Worm (Caenorhabditis elegans): ENCODE data around the gene phdh-1.
"Not testable (repeated sequence)": the region's sequence is repeated elsewhere in the genome, so short reads cannot be mapped to it uniquely, and the experiment has no call there.

DNA sequence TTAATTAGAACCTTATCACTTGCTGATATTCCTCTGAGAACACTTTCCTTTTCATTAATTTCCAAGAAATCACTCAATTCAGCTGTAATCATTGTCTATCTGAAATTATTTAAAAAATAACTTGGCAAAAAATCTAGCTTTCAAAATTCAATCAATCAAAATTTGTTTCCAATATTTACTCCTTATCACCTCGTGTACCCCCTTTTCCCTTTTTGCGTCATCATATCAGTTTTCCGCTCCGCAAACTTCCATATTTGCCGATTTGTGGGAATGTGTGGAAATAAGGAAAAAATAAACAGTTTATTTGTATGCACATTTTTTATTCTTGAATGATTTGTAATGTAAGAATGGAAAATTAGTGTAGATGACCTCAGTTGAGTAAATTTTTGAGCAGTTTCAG lies 23.7 kb upstream of the phdh-1 start, which contains the start of gene C31C9.6:
- not testable (repeated sequence) for TF ChIP-seq elt-3 (tag; optimal IDR thresholded peaks at IDR 0.05); nhr-2 (tag; optimal IDR thresholded peaks at IDR 0.05); zip-8 (tag; optimal IDR thresholded peaks at IDR 0.05); drap-1 (GFP tag; optimal IDR thresholded peaks at IDR 0.05); pha-4 (tag; optimal IDR thresholded peaks at IDR 0.05); snpc-4 (tag; optimal IDR thresholded peaks at IDR 0.05); ztf-11 (tag; optimal IDR thresholded peaks at IDR 0.05)

All from whole organism, mixed stage, embryonic.